Worm (Caenorhabditis elegans) whole organism, L3 larva: ENCODE data around the gene F10E7.9.

Experiments
- ZK546.5 ChIP-seq: sonication (generic microtip); optimal IDR thresholded peaks from 2 replicates; lab custom pipeline; 2017; ENCODE audit warnings: missing biosample characterization, missing genetic modification characterization
- aly-2 ChIP-seq: fragments of 150-350 bp; optimal IDR thresholded peaks from 2 replicates; lab custom pipeline; 2014; ENCODE audit warnings: missing biosample characterization, missing genetic modification characterization
- ama-1 ChIP-seq: fragments of 150-350 bp; optimal IDR thresholded peaks from 2 replicates; lab custom pipeline; 2018
- ceh-16 ChIP-seq: sonication (generic microtip); optimal IDR thresholded peaks from 2 replicates; lab custom pipeline; 2017; ENCODE audit warnings: missing biosample characterization, missing genetic modification characterization
- ceh-28 ChIP-seq: fragments of 150-350 bp; optimal IDR thresholded peaks from 2 replicates; lab custom pipeline; 2014; ENCODE audit warnings: missing biosample characterization, missing genetic modification reagents, missing genetic modification characterization
- ceh-82 ChIP-seq: fragments of 150-350 bp; optimal IDR thresholded peaks from 2 replicates; lab custom pipeline; 2014; ENCODE audit warnings: missing biosample characterization, missing genetic modification characterization
- ceh-9 ChIP-seq: sonication (generic microtip); optimal IDR thresholded peaks from 2 replicates; lab custom pipeline; 2018; ENCODE audit warnings: missing biosample characterization, missing genetic modification characterization
- daf-12 ChIP-seq: fragments of 150-350 bp; optimal IDR thresholded peaks from 2 replicates; lab custom pipeline; 2014; ENCODE audit warnings: missing biosample characterization, missing genetic modification reagents, missing genetic modification characterization
- egl-27 ChIP-seq: sonication (generic microtip); optimal IDR thresholded peaks from 4 replicates; lab custom pipeline; 2017; ENCODE audit warnings: missing biosample characterization, missing genetic modification reagents, missing genetic modification characterization
- elt-2 ChIP-seq: sonication (generic microtip); optimal IDR thresholded peaks from 2 replicates; lab custom pipeline; 2016; ENCODE audit warnings: missing genetic modification reagents, mild to moderate bottlenecking, missing genetic modification characterization, missing compliant biosample characterization
- elt-3 ChIP-seq, 3 experiments: fragments of 150-350 bp in 1 of 3; sonication (generic microtip) in 2 of 3; optimal IDR thresholded peaks; 2 replicates in 2 of 3; 4 replicates in 1 of 3; lab custom pipeline; 2014 to 2017; ENCODE audit warnings: missing biosample characterization in 3 of 3, missing genetic modification characterization in 3 of 3
- eor-1 ChIP-seq, 2 experiments: fragments of 150-350 bp; optimal IDR thresholded peaks; 2 replicates each; lab custom pipeline; 2014 to 2018; ENCODE audit warnings: missing biosample characterization in 2 of 2, missing genetic modification characterization in 2 of 2
- fkh-2 ChIP-seq: fragments of 150-350 bp; optimal IDR thresholded peaks from 2 replicates; lab custom pipeline; 2014; ENCODE audit warnings: missing biosample characterization, missing genetic modification reagents, missing genetic modification characterization
- fos-1 ChIP-seq: fragments of 150-350 bp; optimal IDR thresholded peaks from 2 replicates; lab custom pipeline; 2014; ENCODE audit warnings: missing biosample characterization, missing genetic modification characterization
- hmg-11 ChIP-seq: sonication (generic microtip); optimal IDR thresholded peaks from 2 replicates; lab custom pipeline; 2016; ENCODE audit warnings: missing genetic modification characterization, missing compliant biosample characterization
- jun-1 ChIP-seq: fragments of 150-350 bp; optimal IDR thresholded peaks from 2 replicates; lab custom pipeline; 2014; ENCODE audit warnings: missing biosample characterization, missing genetic modification reagents, missing genetic modification characterization
- lin-15B ChIP-seq: fragments of 150-350 bp; optimal IDR thresholded peaks from 2 replicates; lab custom pipeline; 2014; ENCODE audit warnings: missing biosample characterization, missing genetic modification characterization
- lsy-12 ChIP-seq: sonication (generic microtip); optimal IDR thresholded peaks from 2 replicates; lab custom pipeline; 2016; ENCODE audit warnings: mild to moderate bottlenecking, missing genetic modification characterization, missing compliant biosample characterization
- mdl-1 ChIP-seq: fragments of 150-350 bp; optimal IDR thresholded peaks from 2 replicates; lab custom pipeline; 2014; ENCODE audit warnings: missing biosample characterization, missing genetic modification characterization
- mml-1 ChIP-seq: fragments of 150-350 bp; sonication (generic microtip); optimal IDR thresholded peaks from 3 replicates; lab custom pipeline; 2014; ENCODE audit warnings: missing biosample characterization, missing genetic modification characterization
- nfya-1 ChIP-seq: sonication (generic microtip); optimal IDR thresholded peaks from 2 replicates; lab custom pipeline; 2017; ENCODE audit warnings: missing genetic modification characterization, mild to moderate bottlenecking, missing compliant biosample characterization, antibody characterized with exemption, moderate library complexity; ENCODE audit not compliant: insufficient read depth
- nhr-11 ChIP-seq: fragments of 150-350 bp; optimal IDR thresholded peaks from 2 replicates; lab custom pipeline; 2014; ENCODE audit warnings: missing biosample characterization, missing genetic modification characterization
- nhr-23 ChIP-seq: fragments of 150-350 bp; optimal IDR thresholded peaks from 2 replicates; lab custom pipeline; 2014; ENCODE audit warnings: missing biosample characterization, missing genetic modification reagents, missing genetic modification characterization
- nhr-237 ChIP-seq: fragments of 150-350 bp; optimal IDR thresholded peaks from 2 replicates; lab custom pipeline; 2014; ENCODE audit warnings: missing biosample characterization, missing genetic modification characterization
- nhr-25 ChIP-seq: sonication (generic microtip); optimal IDR thresholded peaks from 2 replicates; lab custom pipeline; 2017; ENCODE audit warnings: missing biosample characterization, missing genetic modification characterization
- nhr-28 ChIP-seq: fragments of 150-350 bp; optimal IDR thresholded peaks from 2 replicates; lab custom pipeline; 2014; ENCODE audit warnings: missing biosample characterization, missing genetic modification characterization
- nhr-43 ChIP-seq: sonication (generic microtip); optimal IDR thresholded peaks from 2 replicates; lab custom pipeline; 2016; ENCODE audit warnings: mild to moderate bottlenecking, missing genetic modification characterization, missing compliant biosample characterization; ENCODE audit not compliant: poor library complexity, severe bottlenecking
- nhr-67 ChIP-seq: fragments of 150-350 bp; optimal IDR thresholded peaks from 2 replicates; lab custom pipeline; 2014; ENCODE audit warnings: missing biosample characterization, missing genetic modification characterization
- nhr-77 ChIP-seq: fragments of 150-350 bp; optimal IDR thresholded peaks from 2 replicates; lab custom pipeline; 2014; ENCODE audit warnings: missing biosample characterization, missing genetic modification characterization
- pha-4 ChIP-seq: fragments of 150-350 bp; optimal IDR thresholded peaks from 2 replicates; lab custom pipeline; 2014; ENCODE audit warnings: missing biosample characterization, missing genetic modification reagents, missing genetic modification characterization
- pqm-1 ChIP-seq: fragments of 150-350 bp; optimal IDR thresholded peaks from 2 replicates; lab custom pipeline; 2017; ENCODE audit warnings: missing biosample characterization, missing genetic modification characterization, inconsistent platforms
- snpc-4 ChIP-seq: fragments of 150-350 bp; optimal IDR thresholded peaks from 2 replicates; lab custom pipeline; 2014; ENCODE audit warnings: missing biosample characterization, missing genetic modification characterization
- tbx-2 ChIP-seq: sonication (generic microtip); optimal IDR thresholded peaks from 2 replicates; lab custom pipeline; 2016; ENCODE audit warnings: mild to moderate bottlenecking, missing genetic modification characterization, missing compliant biosample characterization
- unc-39 ChIP-seq: sonication (generic microtip); optimal IDR thresholded peaks from 4 replicates; lab custom pipeline; 2017; ENCODE audit warnings: missing biosample characterization, missing genetic modification characterization
- unc-62 ChIP-seq: fragments of 150-350 bp; sonication (generic microtip); optimal IDR thresholded peaks from 4 replicates; lab custom pipeline; 2014; ENCODE audit warnings: missing biosample characterization, missing genetic modification reagents, missing genetic modification characterization

The F10E7.9 gene

DNA sequence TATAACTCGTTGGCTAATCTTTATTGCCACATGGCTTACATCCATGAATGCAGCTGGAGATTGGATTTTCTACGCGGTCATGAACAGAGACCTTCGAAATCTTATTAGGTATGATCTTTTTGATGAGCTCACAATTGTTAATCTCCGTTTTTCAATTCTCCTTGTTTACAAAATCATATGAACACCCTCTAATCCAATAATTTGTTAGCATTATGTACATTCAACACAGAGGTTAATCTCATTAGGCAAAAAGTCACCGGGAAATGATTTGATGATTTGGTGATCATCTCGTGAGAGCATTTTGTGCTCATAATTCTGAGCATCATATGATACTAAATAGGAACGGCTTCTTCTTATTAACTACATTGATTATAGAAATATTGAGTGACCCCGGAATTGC, 36.4 kb upstream of the F10E7.9 start:
- TF ChIP-seq jun-1 (tag; lab: Kevin White, UChicago) (no peak), nhr-43 (tag; lab: Kevin White, UChicago) (no peak), lsy-12 (no peak), elt-2 (no peak), hmg-11 (tag; lab: Kevin White, UChicago) (no peak), nhr-23 (tag; lab: Kevin White, UChicago) (no peak), nhr-11 (tag; lab: Kevin White, UChicago) (no peak), fkh-2 (tag; lab: Kevin White, UChicago) (no peak), nhr-28 (tag; lab: Kevin White, UChicago) (no peak), egl-27 (tag; lab: Kevin White, UChicago) (no peak), ceh-82 (tag; lab: Kevin White, UChicago) (no peak), tbx-2 (tag; lab: Kevin White, UChicago) (no peak)

DNA sequence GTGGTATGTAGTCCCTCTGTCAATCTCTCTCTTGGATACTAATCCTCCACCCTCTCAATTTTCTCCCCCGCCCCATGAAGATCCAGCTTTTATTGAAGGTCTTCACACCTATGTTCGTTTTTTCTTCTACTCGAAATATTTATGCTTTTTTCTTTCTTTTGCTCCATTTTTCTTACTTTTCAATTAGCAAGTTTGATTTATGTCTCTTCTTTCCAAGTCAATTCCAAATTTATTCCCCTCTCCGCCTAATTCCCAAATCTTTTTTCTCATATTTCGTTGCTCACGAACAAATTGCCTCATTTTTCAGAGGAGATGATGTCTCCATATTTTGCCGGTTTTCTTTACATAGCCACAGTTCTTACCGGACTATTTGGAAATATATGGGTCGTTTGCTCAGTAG, 34.5 kb upstream of the F10E7.9 start, which contains the start of gene npr-31:
Gene npr-31 (plus strand): TSS at position 301 of the 400 bp plus-strand sequence.
- no peak for TF ChIP-seq mdl-1
- TF ChIP-seq ceh-9 (tag; lab: Kevin White, UChicago), result no peak

DNA sequence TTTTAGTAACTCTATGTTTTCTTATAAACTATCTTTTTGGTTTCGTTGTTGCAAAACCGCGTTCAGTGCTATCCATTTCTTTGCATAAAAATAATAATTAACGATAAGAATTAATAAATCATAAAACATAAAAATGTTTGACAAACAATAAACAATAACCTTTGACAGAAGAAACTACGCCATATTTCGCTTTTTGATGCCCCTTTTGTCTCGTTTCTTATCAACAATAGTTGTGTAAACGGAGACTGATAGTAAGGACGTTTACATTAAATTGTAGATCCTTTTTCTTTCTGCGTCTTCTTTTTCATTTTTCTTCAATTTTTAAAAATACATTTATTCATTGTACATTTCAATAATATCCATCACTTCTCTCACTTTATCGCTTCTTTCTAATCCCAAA, 29.2 kb upstream of the F10E7.9 start:
- TF ChIP-seq ama-1 (lab: Kevin White, UChicago) (no peak), aly-2 (tag; lab: Kevin White, UChicago) (no peak), nhr-23 (tag; lab: Kevin White, UChicago) (no peak), eor-1 (tag; optimal IDR thresholded peaks at IDR 0.05; lab: Kevin White, UChicago) (no peak), ceh-82 (tag; lab: Kevin White, UChicago) (no peak), nhr-237 (tag; lab: Kevin White, UChicago) (no peak), elt-3 (tag; optimal IDR thresholded peaks at IDR 0.05; lab: Kevin White, UChicago) (no peak), fkh-2 (tag; lab: Kevin White, UChicago) (no peak), pha-4 (tag; lab: Kevin White, UChicago) (peak; percentile 76), mml-1 (tag; lab: Kevin White, UChicago) (no peak), elt-2 (peak; percentile 82), daf-12 (no peak), ceh-28 (tag; lab: Kevin White, UChicago) (no peak), mdl-1 (no peak), ZK546.5 (tag; lab: Kevin White, UChicago) (no peak), tbx-2 (tag; lab: Kevin White, UChicago) (no peak), ceh-16 (tag; lab: Kevin White, UChicago) (no peak), hmg-11 (tag; lab: Kevin White, UChicago) (no peak), nhr-25 (tag; lab: Kevin White, UChicago) (no peak), nhr-67 (tag; lab: Kevin White, UChicago) (no peak), pqm-1 (tag; lab: Kevin White, UChicago) (peak; percentile 86), fos-1 (tag; lab: Kevin White, UChicago) (no peak), snpc-4 (no peak), unc-62 (GFP tag; lab: Kevin White, UChicago) (no peak), unc-39 (tag; lab: Kevin White, UChicago) (no peak), nfya-1 (tag; lab: Kevin White, UChicago) (no peak)
- TF ChIP-seq, all 47 proteins: peak for 3

DNA sequence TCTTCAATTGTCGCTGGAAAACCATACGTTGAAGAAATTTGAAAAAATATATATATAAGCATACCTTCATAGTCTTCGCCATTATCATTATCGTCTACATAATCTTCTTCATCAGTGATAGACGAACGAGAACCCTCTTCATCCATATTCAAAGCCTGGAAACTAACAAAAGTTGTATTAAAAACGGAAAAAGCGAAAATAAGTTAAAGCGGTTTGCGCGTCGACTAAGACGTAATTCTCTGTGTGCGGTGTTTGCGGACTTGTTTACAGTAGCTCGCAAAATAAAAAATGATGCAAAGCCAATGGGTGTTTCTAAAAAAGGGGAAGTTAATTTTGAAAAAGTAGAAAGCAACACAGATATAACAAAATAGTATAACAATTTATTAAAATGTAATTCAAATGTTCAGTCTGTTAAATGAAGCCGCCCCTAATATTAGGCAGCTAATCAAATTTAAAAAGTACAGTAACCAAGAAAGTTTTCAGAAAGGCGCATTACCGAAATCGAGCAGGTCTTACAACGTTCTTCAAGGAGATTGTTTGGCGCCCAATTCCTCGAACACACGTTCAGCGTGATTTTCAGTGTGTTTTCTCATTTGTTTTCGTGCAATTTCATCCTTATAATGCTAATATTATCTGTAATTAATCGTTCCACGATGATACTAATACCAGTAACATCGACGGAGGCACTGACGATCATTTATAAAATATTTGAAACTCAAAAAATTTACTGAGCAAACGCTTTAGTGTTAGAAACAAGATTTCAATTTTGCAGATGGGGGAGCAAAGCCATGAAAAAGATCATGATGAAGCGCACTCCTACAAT, 22.2 kb upstream of the F10E7.9 start, which contains the start of the genes T07F8.4 and gld-3:
Gene T07F8.4 (minus strand): TSS at position 162 of the 823 bp plus-strand sequence.
Gene gld-3 (plus strand): TSS at position 773 of the 823 bp plus-strand sequence.
- TF ChIP-seq lin-15B, result peak; percentile 36
- TF ChIP-seq nfya-1 (tag; lab: Kevin White, UChicago), result peak; percentile 83
- no peak for TF ChIP-seq nhr-77
- TF ChIP-seq nhr-25 (tag; lab: Kevin White, UChicago), result peak; percentile 14
